Worm (Caenorhabditis elegans) whole organism, mixed stage, embryonic: ENCODE measurements around the gene srv-34.

Experiments
- ceh-43 ChIP-seq: fragments of 200-800 bp; sonication (Bioruptor generic); optimal IDR thresholded peaks from 2 replicates; lab custom pipeline; 2018; ENCODE audit warnings: mild to moderate bottlenecking, missing genetic modification characterization, moderate library complexity, missing compliant biosample characterization
- drap-1 ChIP-seq: fragments of 200-800 bp; sonication (Bioruptor generic); optimal IDR thresholded peaks from 3 replicates; lab custom pipeline; 2018; ENCODE audit warnings: mild to moderate bottlenecking, missing genetic modification characterization, missing compliant biosample characterization
- mep-1 ChIP-seq: fragments of 150-350 bp; optimal IDR thresholded peaks from 2 replicates; lab custom pipeline; 2017; ENCODE audit warnings: missing biosample characterization, missing genetic modification reagents, missing genetic modification characterization, inconsistent platforms
- nhr-12 ChIP-seq: fragments of 150-350 bp; optimal IDR thresholded peaks from 2 replicates; lab custom pipeline; 2014; ENCODE audit warnings: missing biosample characterization, missing genetic modification characterization
- nhr-76 ChIP-seq: sonication (generic microtip); optimal IDR thresholded peaks from 2 replicates; lab custom pipeline; 2017; ENCODE audit warnings: missing biosample characterization, missing genetic modification characterization
- sptf-1 ChIP-seq: sonication (generic microtip); optimal IDR thresholded peaks from 2 replicates; lab custom pipeline; 2017; ENCODE audit warnings: mild to moderate bottlenecking, missing genetic modification characterization, moderate library complexity, missing compliant biosample characterization
- unc-62 ChIP-seq: fragments of 150-350 bp; optimal IDR thresholded peaks from 2 replicates; lab custom pipeline; 2014; ENCODE audit warnings: missing biosample characterization, missing genetic modification reagents, missing genetic modification characterization

DNA sequence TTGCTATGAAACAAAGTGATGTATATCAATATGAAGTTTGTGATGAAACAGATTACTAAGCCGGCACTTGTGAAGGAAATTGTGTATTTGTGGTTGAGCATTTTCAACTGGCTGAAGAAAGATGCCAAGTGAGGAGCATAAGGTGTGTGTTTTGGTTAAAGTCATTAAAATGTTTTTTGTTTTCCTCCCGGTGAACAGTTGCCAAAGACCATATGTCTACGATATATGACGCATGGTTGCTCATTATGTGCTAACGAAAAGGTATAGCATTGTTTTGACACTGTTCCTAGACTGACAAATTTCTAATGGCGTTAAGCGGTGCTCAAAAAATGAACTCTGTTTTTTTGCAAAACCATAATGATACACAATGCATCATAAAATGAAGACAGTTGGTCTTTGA, 42.4 kb upstream of the srv-34 start, which contains the start of gene str-55:
- TF ChIP-seq drap-1 (no peak), mep-1 (tag; lab: Kevin White, UChicago) (no peak), nhr-76 (tag; lab: Kevin White, UChicago) (no peak), nhr-12 (tag; lab: Kevin White, UChicago) (no peak), sptf-1 (no peak), ceh-43 (GFP tag; lab: Kevin White, UChicago) (no peak), unc-62 (GFP tag; lab: Kevin White, UChicago) (no peak)
